Worm (Caenorhabditis elegans): ENCODE results near the gene T06D4.2.

T06D4.2 gene

ce11 chrII:3368097-3368496, 17.6 kb downstream of the T06D4.2 start, which contains the start of gene Y49F6C.7:
Gene Y49F6C.7 (minus strand): TSS chrII:3368197.
- TF ChIP-seq lir-1 (GFP tag; conservative IDR thresholded peaks at IDR 0.05): no peak
- no peak for TF ChIP-seq F52B5.7 (tag; optimal IDR thresholded peaks at IDR 0.05)
- TF ChIP-seq athp-1 (tag; optimal IDR thresholded peaks at IDR 0.05): no peak
- TF ChIP-seq nhr-120 (GFP tag; IDR thresholded peaks at IDR 0.05): no peak
- no peak for TF ChIP-seq Y79H2A.3 (GFP tag; conservative IDR thresholded peaks at IDR 0.05)
- no peak for TF ChIP-seq die-1 (tag; optimal IDR thresholded peaks at IDR 0.05)
- no peak for TF ChIP-seq madf-3 (GFP tag; IDR thresholded peaks at IDR 0.05)
- no peak for TF ChIP-seq F33H1.4 (GFP tag; IDR thresholded peaks at IDR 0.05)
- no peak for TF ChIP-seq let-607 (tag; optimal IDR thresholded peaks at IDR 0.05)
- TF ChIP-seq C17E4.6 (GFP tag; IDR thresholded peaks at IDR 0.05): no peak
- no peak for TF ChIP-seq snpc-4 (GFP tag; optimal IDR thresholded peaks at IDR 0.05)
- no peak for TF ChIP-seq snpc-4 (tag; optimal IDR thresholded peaks at IDR 0.05)
- no peak for TF ChIP-seq efl-1 (GFP tag; optimal IDR thresholded peaks at IDR 0.05)
- no peak for TF ChIP-seq aptf-3 (GFP tag; IDR thresholded peaks at IDR 0.05)
- no peak for TF ChIP-seq F10E7.11 (tag; optimal IDR thresholded peaks at IDR 0.05)
- TF ChIP-seq somi-1 (GFP tag; optimal IDR thresholded peaks at IDR 0.05): no peak
- TF ChIP-seq Y95B8A.8 (GFP tag; IDR thresholded peaks at IDR 0.05): no peak
- no peak for TF ChIP-seq cebp-2 (GFP tag; IDR thresholded peaks at IDR 0.05)
- no peak for TF ChIP-seq K11D2.4 (GFP tag; IDR thresholded peaks at IDR 0.05)

ce11 chrII:3367100-3367499, 18.6 kb downstream of the T06D4.2 start, which contains the start of gene Y49F6C.6:
Gene Y49F6C.6 (minus strand): TSS chrII:3367200.
- TF ChIP-seq nfya-1 (tag; optimal IDR thresholded peaks at IDR 0.05; ENCODE audit: borderline replicate concordance, insufficient read depth) (no peak), C06A6.2 (GFP tag; conservative IDR thresholded peaks at IDR 0.05) (no peak), cebp-1 (GFP tag; IDR thresholded peaks at IDR 0.05) (no peak), cebp-1 (tag; optimal IDR thresholded peaks at IDR 0.05) (no peak), tlf-1 (GFP tag; optimal IDR thresholded peaks at IDR 0.05) (no peak), madf-6 (GFP tag; IDR thresholded peaks at IDR 0.05) (no peak), T26A5.8 (tag; optimal IDR thresholded peaks at IDR 0.05) (no peak), K12H6.12 (tag; optimal IDR thresholded peaks at IDR 0.05) (no peak)

ce11 chrII:3365569-3365968, 20.1 kb downstream of the T06D4.2 start:
- peak; percentile 69 for TF ChIP-seq dox-1 (GFP tag; IDR thresholded peaks at IDR 0.05)
- TF ChIP-seq madf-6 (GFP tag; IDR thresholded peaks at IDR 0.05): 0 out of 2 replicates have a peak, but pooled peaks have one; percentile 20
- TF ChIP-seq F33H1.4 (GFP tag; IDR thresholded peaks at IDR 0.05): peak; percentile 45
- TF ChIP-seq cebp-2 (GFP tag; IDR thresholded peaks at IDR 0.05): 0 out of 2 replicates have a peak, but pooled peaks have one; percentile 42
- 0 out of 2 replicates have a peak, but pooled peaks have one; percentile 44 for TF ChIP-seq pbrm-1 (GFP tag; IDR thresholded peaks at IDR 0.05)
- peak; percentile 96 for TF ChIP-seq hsf-1 (GFP tag; IDR thresholded peaks at IDR 0.05)

ce11 chrII:3358834-3359233, 26.9 kb downstream of the T06D4.2 start, which contains the start of the genes lido-14 and bath-27:
Gene lido-14 (plus strand): TSS chrII:3359134.
Gene bath-27 (plus strand): TSS chrII:3359139.
- no peak for TF ChIP-seq Y79H2A.3 (GFP tag; conservative IDR thresholded peaks at IDR 0.05)
- no peak for TF ChIP-seq zfh-2 (GFP tag; conservative IDR thresholded peaks at IDR 0.05)
- TF ChIP-seq madf-10 (tag; optimal IDR thresholded peaks at IDR 0.05): no peak
- no peak for TF ChIP-seq ztf-22 (GFP tag; optimal IDR thresholded peaks at IDR 0.05)
- no peak for TF ChIP-seq mcd-1 (GFP tag; IDR thresholded peaks at IDR 0.05)
- TF ChIP-seq hrde-1 (tag; optimal IDR thresholded peaks at IDR 0.05; ENCODE audit: borderline replicate concordance): no peak
- TF ChIP-seq let-607 (tag; optimal IDR thresholded peaks at IDR 0.05): no peak
- TF ChIP-seq lin-26 (GFP tag; IDR thresholded peaks at IDR 0.05): no peak
- no peak for TF ChIP-seq lag-1 (GFP tag; IDR thresholded peaks at IDR 0.05)
- no peak for TF ChIP-seq somi-1 (GFP tag; optimal IDR thresholded peaks at IDR 0.05)
- no peak for TF ChIP-seq egl-18 (GFP tag; IDR thresholded peaks at IDR 0.05)
- no peak for TF ChIP-seq ztf-28 (GFP tag; IDR thresholded peaks at IDR 0.05)
- TF ChIP-seq F57A8.1 (GFP tag; optimal IDR thresholded peaks at IDR 0.05): no peak
- no peak for TF ChIP-seq mel-28 (tag; optimal IDR thresholded peaks at IDR 0.05; ENCODE audit: borderline replicate concordance)
